Worm (Caenorhabditis elegans) whole organism, L4/young adult: ENCODE measurements around the gene F54F7.3.

Experiments
- W03F9.2 ChIP-seq: fragments of 150-350 bp; optimal IDR thresholded peaks from 2 replicates; lab custom pipeline; 2014; ENCODE audit warnings: missing biosample characterization, missing genetic modification characterization
- him-1 ChIP-seq: sonication (generic microtip); optimal IDR thresholded peaks from 2 replicates; lab custom pipeline; 2016; ENCODE audit warnings: missing genotype, missing genetic modification reagents, missing genetic modification characterization, missing compliant biosample characterization

ce11 chrX:11870393-11870792, 20.4 kb upstream of the F54F7.3 start:
- no peak for TF ChIP-seq him-1
- TF ChIP-seq W03F9.2 (tag; lab: Kevin White, UChicago) = no peak
